Fruit fly (Drosophila melanogaster) whole organism, larva: Measurements from ENCODE around the gene nan.

ENCODE experiments used
- noc ChIP-seq: fragments of 200-800 bp; sonication (Bioruptor generic); optimal IDR thresholded peaks from 3 replicates; lab custom pipeline; 2019; ENCODE audit warnings: missing biosample characterization, mild to moderate bottlenecking, missing genetic modification characterization, moderate library complexity

nan gene

DNA sequence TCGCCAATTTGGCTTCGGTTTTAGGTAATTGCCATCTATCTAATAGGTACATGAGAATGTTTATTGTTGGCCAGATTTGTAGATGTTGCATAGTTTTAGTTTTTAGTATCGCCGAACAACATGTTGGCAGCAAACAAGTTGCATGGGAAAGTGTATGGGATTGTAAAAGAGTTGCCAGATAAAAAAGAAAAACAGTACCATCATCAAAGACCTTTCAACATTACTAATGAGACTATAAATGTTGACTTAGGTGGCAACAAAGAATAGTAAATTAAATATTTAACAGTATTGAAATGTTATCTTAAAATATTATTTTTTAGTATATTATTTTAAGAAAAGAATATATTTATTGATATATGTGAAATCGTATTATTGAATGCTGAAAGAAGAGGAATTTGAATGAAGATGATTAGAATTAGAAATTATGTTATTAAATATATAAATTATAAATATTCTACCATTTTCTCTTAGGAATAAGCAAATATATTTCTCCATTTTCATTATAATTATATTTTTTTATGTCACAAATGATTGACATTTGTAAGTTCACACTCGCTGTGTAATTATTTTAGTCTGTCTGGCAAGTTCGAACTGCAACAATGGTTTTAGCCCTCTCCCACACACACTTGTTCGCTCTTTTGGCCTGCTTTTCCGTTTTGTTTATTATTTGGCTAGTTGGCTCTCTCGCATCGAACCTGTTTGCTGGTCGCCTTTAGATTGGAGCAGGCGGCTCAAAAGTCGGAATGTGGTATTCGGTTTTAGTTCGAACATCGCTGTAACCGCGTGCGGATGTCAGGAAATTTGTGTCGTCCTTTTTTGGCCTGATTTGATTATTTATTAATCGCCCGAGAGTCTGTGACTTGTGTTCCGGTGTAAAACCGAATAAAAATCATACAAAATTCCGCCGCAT, 15.5 kb upstream of the nan start:
- no peak for TF ChIP-seq noc (tag; lab: Kevin White, UChicago)

DNA sequence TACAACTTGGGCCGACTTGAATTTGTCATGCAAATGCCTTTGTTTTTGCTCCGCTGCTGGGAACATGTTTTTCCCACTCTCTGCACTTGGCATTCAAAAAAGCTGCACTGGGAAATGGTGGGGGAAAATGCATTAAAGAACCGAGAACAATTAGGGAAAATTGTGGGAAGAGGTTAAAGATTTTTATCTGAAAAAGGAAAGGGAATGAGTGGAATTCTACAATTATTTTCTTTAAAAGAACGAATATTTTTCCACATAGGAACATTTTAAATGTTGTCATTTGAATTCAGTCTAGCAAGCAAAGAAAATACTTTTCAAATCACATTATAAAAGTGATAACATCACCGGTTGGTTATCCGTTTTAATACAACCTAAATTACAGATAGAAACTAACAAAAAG, 13.6 kb upstream of the nan start, which contains the start of gene saturn:
saturn (plus strand) TSS at position 301 of the 400 bp plus-strand sequence.
- no peak for TF ChIP-seq noc (tag; lab: Kevin White, UChicago)

- no peak for TF ChIP-seq noc (tag; lab: Kevin White, UChicago)
Measured at dm6 chr3L:14202318-14202717, 12.9 kb upstream of the nan start.

DNA sequence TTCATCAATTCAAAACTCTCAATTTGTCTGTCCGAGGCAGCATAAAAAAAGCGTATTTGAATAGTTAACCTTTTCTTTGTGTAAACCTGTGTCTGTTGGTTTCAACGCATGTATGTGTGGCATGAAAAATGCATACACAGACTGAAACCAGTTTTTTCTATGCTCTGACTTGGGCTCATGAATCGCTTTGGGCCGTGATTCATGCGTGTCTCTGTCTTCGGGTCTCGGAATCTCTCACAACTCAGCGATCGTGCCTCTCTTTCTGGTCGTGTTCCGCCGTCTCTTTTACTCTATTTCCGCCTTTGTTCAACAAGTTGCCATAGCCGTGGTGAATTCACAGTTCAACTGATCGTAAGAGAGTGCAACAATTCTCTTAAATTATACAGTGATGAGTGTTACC, 11.5 kb upstream of the nan start:
- TF ChIP-seq noc (tag; lab: Kevin White, UChicago), result peak; percentile 8

dm6 chr3L:14198216-14198615, 8.8 kb upstream of the nan start:
- no peak for TF ChIP-seq noc (tag; lab: Kevin White, UChicago)

- TF ChIP-seq noc (tag; lab: Kevin White, UChicago), result no peak
Measured at dm6 chr3L:14195714-14196113, 6.3 kb upstream of the nan start.

DNA sequence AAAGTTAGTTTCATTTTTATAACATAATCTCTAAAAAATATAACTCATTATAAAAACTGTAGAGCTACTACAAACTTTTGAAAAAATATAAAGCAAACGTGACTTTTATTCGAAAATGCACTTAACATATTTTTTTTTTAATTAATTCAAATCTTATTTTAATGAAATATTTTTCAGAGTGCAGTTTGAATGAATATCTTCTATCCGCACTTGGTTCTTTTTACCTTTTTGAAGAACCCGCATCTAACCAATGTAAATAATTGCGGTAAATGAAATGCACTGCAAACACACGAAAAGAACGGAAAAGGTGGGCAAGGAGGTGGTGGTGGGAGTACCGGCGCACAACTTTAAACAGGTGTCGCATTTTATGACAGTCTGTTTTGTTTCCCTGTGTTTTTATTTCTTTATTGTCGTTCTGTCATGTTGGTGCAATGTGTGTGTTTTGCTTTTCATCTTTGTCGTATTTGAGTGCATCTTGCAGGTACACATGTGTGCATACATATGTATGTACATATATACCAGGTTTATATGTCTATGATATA, 4.6 kb upstream of the nan start:
- no peak for TF ChIP-seq noc (tag; lab: Kevin White, UChicago)

DNA sequence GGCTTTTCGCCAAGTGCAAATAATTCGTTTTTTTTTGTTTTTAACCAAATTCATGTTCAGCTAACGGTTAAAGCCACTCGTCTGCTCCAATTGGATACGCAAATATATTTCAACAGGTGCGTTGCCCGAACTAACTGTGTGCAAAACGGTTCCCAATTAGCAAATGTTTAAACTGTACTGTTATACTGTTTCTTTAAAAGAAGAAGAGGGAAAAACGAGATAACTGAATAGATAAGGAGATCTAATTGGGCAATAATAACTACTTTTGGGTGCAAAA, 2.0 kb upstream of the nan start:
- TF ChIP-seq noc (tag; lab: Kevin White, UChicago), result no peak

- TF ChIP-seq noc (tag; lab: Kevin White, UChicago), result peak; percentile 19
Measured at dm6 chr3L:14190625-14191475, 1.4 kb upstream of the nan start, which contains the start of gene nuf. nuf (plus strand) TSS chr3L:14190870.

dm6 chr3L:14189957-14190624, 643 bp upstream of the nan start:
- no peak for TF ChIP-seq noc (tag; lab: Kevin White, UChicago)

DNA sequence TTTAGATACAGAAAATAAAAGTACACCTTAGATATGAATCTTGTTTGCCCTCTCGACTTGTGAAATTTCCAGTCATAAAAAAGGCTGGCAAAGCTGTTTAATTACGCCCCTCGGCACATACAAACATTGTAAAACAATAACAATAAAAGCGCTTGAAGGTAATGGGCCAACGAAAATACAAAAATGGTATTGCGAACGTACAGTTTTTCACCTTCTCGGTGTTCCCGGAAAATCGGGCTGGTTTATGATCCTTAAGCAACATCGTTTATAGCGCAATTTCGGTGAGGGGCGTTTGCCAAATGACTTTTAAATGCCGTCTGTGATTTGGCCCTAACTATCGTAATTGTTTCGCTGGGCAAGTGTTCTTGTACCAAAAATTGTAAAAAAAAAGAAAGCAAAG, 4.4 kb downstream of the nan start:
- TF ChIP-seq noc (tag; lab: Kevin White, UChicago), result no peak

dm6 chr3L:14178520-14178919, 10.9 kb downstream of the nan start, which contains the start of gene D:
D (minus strand) TSS chr3L:14178620.
- no peak for TF ChIP-seq noc (tag; lab: Kevin White, UChicago)

dm6 chr3L:14177476-14178179, 11.8 kb downstream of the nan start:
- TF ChIP-seq noc (tag; lab: Kevin White, UChicago), result no peak

- peak; percentile 71 for TF ChIP-seq noc (tag; lab: Kevin White, UChicago)
Measured at dm6 chr3L:14174197-14174596, 15.3 kb downstream of the nan start.

dm6 chr3L:14173325-14173724, 16.1 kb downstream of the nan start:
- TF ChIP-seq noc (tag; lab: Kevin White, UChicago), result no peak
